Worm (Caenorhabditis elegans): ENCODE results near the gene flp-17.

ce11 chrIV:17199706-17200105, 8.0 kb upstream of the flp-17 start:
- no peak for TF ChIP-seq hmg-4 (GFP tag; optimal IDR thresholded peaks at IDR 0.05)
- no peak for TF ChIP-seq ama-1 (optimal IDR thresholded peaks at IDR 0.05)
- TF ChIP-seq flt-1 (GFP tag; IDR thresholded peaks at IDR 0.05) = no peak
- no peak for TF ChIP-seq tbx-37 (GFP tag; conservative IDR thresholded peaks at IDR 0.05)
- no peak for TF ChIP-seq tbx-11 (GFP tag; IDR thresholded peaks at IDR 0.05)
